Worm (Caenorhabditis elegans): ENCODE results near the gene clec-70.

- TF ChIP-seq drap-1 (GFP tag; optimal IDR thresholded peaks at IDR 0.05) (no peak), ztf-11 (tag; optimal IDR thresholded peaks at IDR 0.05) (no peak), lsy-2 (tag; optimal IDR thresholded peaks at IDR 0.05) (no peak), bed-3 (GFP tag; optimal IDR thresholded peaks at IDR 0.05) (no peak), unc-62 (GFP tag; optimal IDR thresholded peaks at IDR 0.05) (no peak), mep-1 (tag; optimal IDR thresholded peaks at IDR 0.05) (no peak), mab-5 (tag; optimal IDR thresholded peaks at IDR 0.05) (no peak)
Observed at ce11 chrIV:3894770-3895169, 37.7 kb upstream of the clec-70 start, which contains the start of gene dct-8.

Data from whole organism, mixed stage, embryonic.